Fruit fly (Drosophila melanogaster): ENCODE measurements around the gene Bhmt.

DNA sequence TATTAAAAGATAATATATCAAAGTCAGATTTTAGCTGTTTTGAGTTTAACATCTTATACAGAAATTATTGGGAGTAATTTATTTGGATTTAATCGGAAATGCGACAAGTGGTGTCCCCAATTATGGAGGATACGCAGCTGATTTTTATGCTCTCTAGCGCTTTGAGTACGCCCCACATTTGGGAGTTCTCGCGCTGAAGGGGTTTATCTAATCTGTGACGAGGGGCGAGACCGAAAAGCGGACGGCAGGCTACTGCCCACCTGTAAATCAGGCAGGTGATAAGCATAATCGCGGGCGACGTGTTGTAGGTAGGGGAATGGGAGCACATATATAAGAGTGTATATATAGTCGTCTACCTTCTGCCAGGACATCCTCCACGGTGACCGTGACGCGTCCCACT is 10.8 kb upstream of the Bhmt start:
- TF ChIP-seq OdsH (GFP tag; optimal IDR thresholded peaks at IDR 0.05) (no peak), CG15336 (GFP tag; IDR thresholded peaks at IDR 0.05) (no peak), CG7368 (GFP tag; optimal IDR thresholded peaks at IDR 0.05) (no peak), ss (GFP tag; optimal IDR thresholded peaks at IDR 0.05) (no peak), lz (GFP tag; optimal IDR thresholded peaks at IDR 0.05) (no peak), achi (GFP tag; optimal IDR thresholded peaks at IDR 0.05) (no peak), CG6276 (GFP tag; optimal IDR thresholded peaks at IDR 0.05) (no peak), fd59A (GFP tag; optimal IDR thresholded peaks at IDR 0.05) (no peak), Sox15 (GFP tag; optimal IDR thresholded peaks at IDR 0.05) (no peak), CG6854 (GFP tag; optimal IDR thresholded peaks at IDR 0.05) (no peak), Lpt (GFP tag; optimal IDR thresholded peaks at IDR 0.05) (no peak)
